Worm (Caenorhabditis elegans) whole organism, young adult: ENCODE data around the gene cmtr-2.

Source experiments
- B0019.2 ChIP-seq: fragments of 200-800 bp; sonication (Bioruptor generic); conservative IDR thresholded peaks from 2 replicates; pipeline ENCODE4 v1.3.6; 2022; ENCODE audit warnings: missing genetic modification reagents, missing genetic modification characterization, missing compliant biosample characterization
- B0336.3 ChIP-seq: fragments of 200-800 bp; sonication (Bioruptor generic); IDR thresholded peaks from 2 replicates; pipeline ENCODE4 v1.3.6; 2022; ENCODE audit warnings: missing genetic modification characterization, missing compliant biosample characterization
- F37B4.10 ChIP-seq: fragments of 200-800 bp; sonication (Bioruptor generic); IDR thresholded peaks from 2 replicates; pipeline ENCODE4 v1.3.6; 2022; ENCODE audit warnings: missing genetic modification characterization, missing compliant biosample characterization
- F55B11.4 ChIP-seq: sonication (generic microtip); optimal IDR thresholded peaks from 2 replicates; lab custom pipeline; 2016; ENCODE audit warnings: missing compliant biosample characterization, missing genetic modification characterization, borderline replicate concordance; ENCODE audit not compliant: insufficient read depth
- K11D2.4 ChIP-seq: fragments of 200-800 bp; sonication (Bioruptor generic); IDR thresholded peaks from 2 replicates; pipeline ENCODE4 v1.3.6; 2022; ENCODE audit warnings: missing genetic modification reagents, missing genetic modification characterization, missing compliant biosample characterization
- K12H6.12 ChIP-seq: fragments of 200-800 bp; sonication (Bioruptor generic); optimal IDR thresholded peaks from 2 replicates; lab custom pipeline; 2018; ENCODE audit warnings: mild to moderate bottlenecking, missing genetic modification characterization, missing compliant biosample characterization
- Y53F4B.3 ChIP-seq: fragments of 200-800 bp; sonication (Bioruptor generic); IDR thresholded peaks from 2 replicates; pipeline ENCODE4 v1.3.6; 2022; ENCODE audit warnings: missing genetic modification reagents, missing genetic modification characterization, missing compliant biosample characterization
- Y53G8AR.9 ChIP-seq: fragments of 200-800 bp; sonication (Bioruptor generic); conservative IDR thresholded peaks from 2 replicates; pipeline ENCODE4 v1.3.6; 2022; ENCODE audit warnings: missing genetic modification reagents, missing genetic modification characterization, missing compliant biosample characterization
- Y67H2A.10 ChIP-seq: fragments of 200-800 bp; sonication (Bioruptor generic); conservative IDR thresholded peaks from 2 replicates; pipeline ENCODE4 v1.3.6; 2022; ENCODE audit warnings: missing genetic modification reagents, missing genetic modification characterization, missing compliant biosample characterization
- Y79H2A.3 ChIP-seq: fragments of 200-800 bp; sonication (Bioruptor generic); conservative IDR thresholded peaks from 2 replicates; pipeline ENCODE4 v1.3.6; 2022; ENCODE audit warnings: missing genetic modification reagents, missing genetic modification characterization, missing compliant biosample characterization
- ZK185.1 ChIP-seq: sonication (generic microtip); optimal IDR thresholded peaks from 2 replicates; lab custom pipeline; 2016; ENCODE audit warnings: mild to moderate bottlenecking, missing genetic modification characterization, missing compliant biosample characterization; ENCODE audit not compliant: poor library complexity, severe bottlenecking
- aptf-2 ChIP-seq: fragments of 200-800 bp; sonication (Bioruptor generic); conservative IDR thresholded peaks from 2 replicates; pipeline ENCODE4 v1.3.6; 2022; ENCODE audit warnings: missing genetic modification reagents, missing genetic modification characterization, missing compliant biosample characterization
- attf-6 ChIP-seq: fragments of 200-800 bp; sonication (Bioruptor generic); IDR thresholded peaks from 2 replicates; pipeline ENCODE4 v1.3.6; 2022; ENCODE audit warnings: missing genetic modification reagents, missing genetic modification characterization, missing compliant biosample characterization
- cebp-2 ChIP-seq: fragments of 200-800 bp; sonication (Bioruptor generic); IDR thresholded peaks from 2 replicates; pipeline ENCODE4 v1.3.6; 2022; ENCODE audit warnings: missing genetic modification characterization, missing compliant biosample characterization
- ceh-100 ChIP-seq: fragments of 200-800 bp; sonication (Bioruptor generic); IDR thresholded peaks from 2 replicates; pipeline ENCODE4 v1.3.6; 2022; ENCODE audit warnings: missing genetic modification reagents, missing genetic modification characterization, missing compliant biosample characterization
- ceh-27 ChIP-seq: fragments of 200-800 bp; sonication (Bioruptor generic); optimal IDR thresholded peaks from 2 replicates; lab custom pipeline; 2018; ENCODE audit warnings: mild to moderate bottlenecking, missing genetic modification characterization, moderate library complexity, missing compliant biosample characterization
- ceh-79 ChIP-seq: sonication (generic microtip); optimal IDR thresholded peaks from 2 replicates; lab custom pipeline; 2017; ENCODE audit warnings: mild to moderate bottlenecking, missing genetic modification characterization, missing compliant biosample characterization
- chd-7 ChIP-seq: sonication (generic microtip); optimal IDR thresholded peaks from 2 replicates; lab custom pipeline; 2016; ENCODE audit warnings: mild to moderate bottlenecking, missing genetic modification characterization, moderate library complexity, missing compliant biosample characterization
- dox-1 ChIP-seq: fragments of 200-800 bp; sonication (Bioruptor generic); IDR thresholded peaks from 2 replicates; pipeline ENCODE4 v1.3.6; 2022; ENCODE audit warnings: missing genetic modification reagents, missing genetic modification characterization, missing compliant biosample characterization
- egl-18 ChIP-seq: fragments of 200-800 bp; sonication (Bioruptor generic); IDR thresholded peaks from 2 replicates; pipeline ENCODE4 v1.3.6; 2022; ENCODE audit warnings: missing genetic modification reagents, missing genetic modification characterization, missing compliant biosample characterization
- ekl-4 ChIP-seq: fragments of 200-800 bp; sonication (Bioruptor generic); IDR thresholded peaks from 2 replicates; pipeline ENCODE4 v1.3.6; 2022; ENCODE audit warnings: missing genetic modification reagents, missing genetic modification characterization, missing compliant biosample characterization
- ets-4 ChIP-seq: fragments of 200-800 bp; sonication (Bioruptor generic); optimal IDR thresholded peaks from 2 replicates; lab custom pipeline; 2018; ENCODE audit warnings: mild to moderate bottlenecking, missing genetic modification characterization, missing compliant biosample characterization
- hsf-1 ChIP-seq: fragments of 200-800 bp; sonication (Bioruptor generic); IDR thresholded peaks from 2 replicates; pipeline ENCODE4 v1.3.6; 2022; ENCODE audit warnings: missing genetic modification reagents, missing genetic modification characterization, missing compliant biosample characterization
- let-607 ChIP-seq, 2 experiments: fragments of 200-800 bp in 1 of 2; sonication (Bioruptor generic) in 1 of 2; sonication (generic microtip) in 1 of 2; optimal IDR thresholded peaks; 2 replicates each; lab custom pipeline; 2016 to 2018; ENCODE audit warnings: mild to moderate bottlenecking in 2 of 2, missing compliant biosample characterization in 2 of 2, missing genetic modification characterization in 2 of 2, moderate library complexity in 2 of 2, missing genotype in 1 of 2
- lin-35 ChIP-seq, 3 experiments: fragments of 150-350 bp in 2 of 3; sonication (generic microtip) in 1 of 3; optimal IDR thresholded peaks; 2 replicates each; lab custom pipeline; 2014 to 2018; ENCODE audit warnings: missing biosample characterization in 3 of 3, missing genetic modification characterization in 3 of 3, missing genetic modification reagents in 3 of 3
- lin-40 ChIP-seq: sonication (generic microtip); optimal IDR thresholded peaks from 2 replicates; lab custom pipeline; 2016; ENCODE audit warnings: missing genetic modification characterization, mild to moderate bottlenecking, missing compliant biosample characterization, missing genotype, missing genetic modification reagents
- lir-1 ChIP-seq: fragments of 200-800 bp; sonication (Bioruptor generic); conservative IDR thresholded peaks from 2 replicates; pipeline ENCODE4 v1.3.6; 2022; ENCODE audit warnings: missing genetic modification reagents, missing genetic modification characterization, missing compliant biosample characterization
- madf-6 ChIP-seq: fragments of 200-800 bp; sonication (Bioruptor generic); IDR thresholded peaks from 2 replicates; pipeline ENCODE4 v1.3.6; 2022; ENCODE audit warnings: missing genetic modification reagents, missing genetic modification characterization, missing compliant biosample characterization
- madf-8 ChIP-seq: fragments of 200-800 bp; sonication (Bioruptor generic); conservative IDR thresholded peaks from 2 replicates; pipeline ENCODE4 v1.3.6; 2022; ENCODE audit warnings: missing genetic modification reagents, missing genetic modification characterization, missing compliant biosample characterization
- mcd-1 ChIP-seq: fragments of 200-800 bp; sonication (Bioruptor generic); IDR thresholded peaks from 2 replicates; pipeline ENCODE4 v1.3.6; 2022; ENCODE audit warnings: missing genetic modification reagents, missing genetic modification characterization, missing compliant biosample characterization
- nfya-2 ChIP-seq: fragments of 200-800 bp; sonication (Bioruptor generic); IDR thresholded peaks from 2 replicates; pipeline ENCODE4 v1.3.6; 2022; ENCODE audit warnings: missing genetic modification reagents, missing genetic modification characterization, missing compliant biosample characterization
- nhr-120 ChIP-seq: fragments of 200-800 bp; sonication (Bioruptor generic); IDR thresholded peaks from 2 replicates; pipeline ENCODE4 v1.3.6; 2022; ENCODE audit warnings: missing genetic modification characterization, missing compliant biosample characterization
- nhr-179 ChIP-seq: sonication (generic microtip); optimal IDR thresholded peaks from 2 replicates; lab custom pipeline; 2016; ENCODE audit warnings: mild to moderate bottlenecking, missing genetic modification characterization, missing compliant biosample characterization
- nhr-80 ChIP-seq: sonication (generic microtip); optimal IDR thresholded peaks from 2 replicates; lab custom pipeline; 2016; ENCODE audit warnings: missing genetic modification characterization, missing compliant biosample characterization
- nhr-90 ChIP-seq: sonication (generic microtip); optimal IDR thresholded peaks from 2 replicates; lab custom pipeline; 2016; ENCODE audit warnings: missing genotype, mild to moderate bottlenecking, missing genetic modification characterization, missing compliant biosample characterization
- sea-2 ChIP-seq: fragments of 200-800 bp; sonication (Bioruptor generic); IDR thresholded peaks from 2 replicates; pipeline ENCODE4 v1.3.6; 2022; ENCODE audit warnings: missing genetic modification characterization, missing compliant biosample characterization
- snpc-4 ChIP-seq, 5 experiments: fragments of 150-350 bp in 1 of 5; sonication (generic microtip) in 4 of 5; optimal IDR thresholded peaks; 2 replicates each; lab custom pipeline; 2014 to 2018; ENCODE audit warnings: missing genetic modification characterization in 5 of 5, missing biosample characterization in 3 of 5, antibody characterized with exemption in 2 of 5, mild to moderate bottlenecking in 2 of 5, missing compliant biosample characterization in 2 of 5, missing genotype in 2 of 5, moderate library complexity in 2 of 5, missing genetic modification reagents in 1 of 5
- somi-1 ChIP-seq: fragments of 200-800 bp; sonication (Bioruptor generic); optimal IDR thresholded peaks from 2 replicates; lab custom pipeline; 2018; ENCODE audit warnings: mild to moderate bottlenecking, missing genetic modification characterization, missing compliant biosample characterization
- tbp1 ChIP-seq: fragments of 200-800 bp; sonication (Bioruptor generic); optimal IDR thresholded peaks from 2 replicates; lab custom pipeline; 2018; ENCODE audit warnings: mild to moderate bottlenecking, missing genetic modification characterization, missing compliant biosample characterization
- unc-62 ChIP-seq: fragments of 150-350 bp; optimal IDR thresholded peaks from 2 replicates; lab custom pipeline; 2014; ENCODE audit warnings: missing biosample characterization, missing genetic modification reagents, missing genetic modification characterization
- xnd-1 ChIP-seq: sonication (generic microtip); optimal IDR thresholded peaks from 2 replicates; lab custom pipeline; 2016; ENCODE audit warnings: missing genotype, missing genetic modification reagents, missing genetic modification characterization, missing compliant biosample characterization
- zfh-2 ChIP-seq: fragments of 200-800 bp; sonication (Bioruptor generic); conservative IDR thresholded peaks from 2 replicates; pipeline ENCODE4 v1.3.6; 2022; ENCODE audit warnings: missing genetic modification reagents, missing genetic modification characterization, missing compliant biosample characterization
- zim-3 ChIP-seq: sonication (generic microtip); optimal IDR thresholded peaks from 2 replicates; lab custom pipeline; 2017; ENCODE audit warnings: mild to moderate bottlenecking, missing genetic modification characterization, moderate library complexity, missing compliant biosample characterization
- ztf-22 ChIP-seq: fragments of 200-800 bp; sonication (Bioruptor generic); optimal IDR thresholded peaks from 2 replicates; lab custom pipeline; 2018; ENCODE audit warnings: mild to moderate bottlenecking, missing genetic modification characterization, moderate library complexity, missing compliant biosample characterization
- ztf-25 ChIP-seq: fragments of 200-800 bp; sonication (Bioruptor generic); IDR thresholded peaks from 2 replicates; pipeline ENCODE4 v1.3.6; 2022; ENCODE audit warnings: missing genetic modification reagents, missing genetic modification characterization, missing compliant biosample characterization
- ztf-26 ChIP-seq: sonication (generic microtip); optimal IDR thresholded peaks from 2 replicates; lab custom pipeline; 2017; ENCODE audit warnings: missing genetic modification characterization, missing compliant biosample characterization
- ztf-6 ChIP-seq: fragments of 200-800 bp; sonication (Bioruptor generic); IDR thresholded peaks from 2 replicates; pipeline ENCODE4 v1.3.6; 2022; ENCODE audit warnings: missing genetic modification reagents, missing genetic modification characterization, missing compliant biosample characterization

The cmtr-2 gene

DNA sequence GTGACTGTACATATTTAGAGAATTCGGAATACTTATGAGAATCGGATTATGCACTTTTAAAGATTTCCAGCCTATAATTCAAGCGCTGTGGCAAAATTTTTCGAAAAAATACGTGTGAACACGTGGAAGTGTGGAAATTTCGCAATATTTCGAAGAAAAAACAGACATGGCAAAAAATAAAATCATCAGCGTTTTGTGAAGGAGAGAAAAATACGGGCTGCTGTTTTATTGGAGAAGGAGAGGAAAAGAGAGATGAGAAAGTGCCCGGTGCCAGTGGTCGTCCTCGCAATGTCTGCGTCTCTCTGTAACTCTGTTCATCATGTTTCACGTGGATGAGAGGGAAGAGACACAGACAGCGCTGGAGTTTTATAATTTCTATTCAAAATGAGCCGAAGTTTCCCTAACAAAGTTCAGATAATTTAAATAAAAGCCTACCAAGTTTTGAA, 9.2 kb upstream of the cmtr-2 start:
- TF ChIP-seq K12H6.12 (tag; lab: Kevin White, UChicago) (peak; percentile 78), hsf-1 (no peak; the same call in 1 of the 2 replicates), chd-7 (tag; lab: Kevin White, UChicago) (peak; percentile 95), Y79H2A.3 (GFP tag; lab: Robert Waterston, UW) (0 out of 2 replicates have a peak, but pooled peaks have one; percentile 7), Y67H2A.10 (GFP tag; lab: Robert Waterston, UW) (no peak), lir-1 (GFP tag; lab: Robert Waterston, UW) (no peak), F55B11.4 (tag; lab: Kevin White, UChicago) (no peak), madf-6 (GFP tag; lab: Robert Waterston, UW) (peak; percentile 70), xnd-1 (tag; lab: Kevin White, UChicago) (peak; percentile 3), snpc-4 (GFP tag; optimal IDR thresholded peaks at IDR 0.05; lab: Kevin White, UChicago) (no peak), snpc-4 (tag; optimal IDR thresholded peaks at IDR 0.05; lab: Kevin White, UChicago) (peak in 3 of 4 experiments; percentile 50 to 64 (median 53)), ztf-26 (tag; lab: Kevin White, UChicago) (peak; percentile 64), F37B4.10 (GFP tag; lab: Robert Waterston, UW) (no peak), B0019.2 (GFP tag; lab: Robert Waterston, UW) (no peak), ZK185.1 (tag; lab: Kevin White, UChicago) (peak; percentile 63), zfh-2 (peak; percentile 68), lin-40 (tag; lab: Kevin White, UChicago) (peak; percentile 72), nhr-120 (0 out of 2 replicates have a peak, but pooled peaks have one; percentile 56), ztf-6 (GFP tag; lab: Robert Waterston, UW) (no peak), sea-2 (GFP tag; lab: Robert Waterston, UW) (no peak), lin-35 (GFP tag; optimal IDR thresholded peaks at IDR 0.05; lab: Kevin White, UChicago) (peak in 1 of 3 experiments; percentile 69), somi-1 (GFP tag; lab: Kevin White, UChicago) (peak; percentile 72), nhr-80 (tag; lab: Kevin White, UChicago) (peak; percentile 40), mcd-1 (GFP tag; lab: Robert Waterston, UW) (peak; percentile 72), let-607 (tag; optimal IDR thresholded peaks at IDR 0.05; lab: Kevin White, UChicago) (peak; percentile 26 to 79), ceh-100 (GFP tag; lab: Robert Waterston, UW) (0 out of 2 replicates have a peak, but pooled peaks have one; percentile 24), ztf-22 (GFP tag; lab: Kevin White, UChicago) (peak; percentile 16), ceh-27 (GFP tag; lab: Kevin White, UChicago) (peak; percentile 77), dox-1 (peak; percentile 72), tbp1 (peak; percentile 62), zim-3 (tag; lab: Kevin White, UChicago) (peak; percentile 60), ceh-79 (tag; lab: Kevin White, UChicago) (peak; percentile 53), ztf-25 (GFP tag; lab: Robert Waterston, UW) (no peak), madf-8 (GFP tag; lab: Robert Waterston, UW) (no peak), B0336.3 (GFP tag; lab: Robert Waterston, UW) (peak; percentile 90), ets-4 (no peak), unc-62 (GFP tag; lab: Kevin White, UChicago) (no peak), K11D2.4 (GFP tag; lab: Robert Waterston, UW) (peak; percentile 79), egl-18 (GFP tag; lab: Robert Waterston, UW) (no peak), attf-6 (GFP tag; lab: Robert Waterston, UW) (0 out of 2 replicates have a peak, but pooled peaks have one; percentile 12), ekl-4 (GFP tag; lab: Robert Waterston, UW) (peak; percentile 87), Y53G8AR.9 (peak; percentile 89), Y53F4B.3 (GFP tag; lab: Robert Waterston, UW) (no peak), cebp-2 (GFP tag; lab: Robert Waterston, UW) (no peak), nfya-2 (GFP tag; lab: Robert Waterston, UW) (no peak), aptf-2 (GFP tag; lab: Robert Waterston, UW) (no peak), nhr-179 (tag; lab: Kevin White, UChicago) (no peak), nhr-90 (tag; lab: Kevin White, UChicago) (peak; percentile 49)
